Worm (Caenorhabditis elegans) whole organism, L4 larva: ENCODE measurements around the gene Y41D4B.6.

Experiments used
- F10B5.3 ChIP-seq: sonication (generic microtip); optimal IDR thresholded peaks from 2 replicates; lab custom pipeline; 2016; ENCODE audit warnings: mild to moderate bottlenecking, missing genetic modification characterization, missing compliant biosample characterization
- F37D6.2 ChIP-seq: sonication (generic microtip); optimal IDR thresholded peaks from 2 replicates; lab custom pipeline; 2016; ENCODE audit warnings: mild to moderate bottlenecking, missing genetic modification characterization, missing compliant biosample characterization
- T26A8.4 ChIP-seq: fragments of 200-800 bp; sonication (Bioruptor generic); IDR thresholded peaks from 2 replicates; pipeline ENCODE4 v1.3.6; 2022; ENCODE audit warnings: missing genetic modification characterization, missing compliant biosample characterization
- Y5F2A.4 ChIP-seq: fragments of 200-800 bp; sonication (Bioruptor generic); optimal IDR thresholded peaks from 2 replicates; lab custom pipeline; 2018; ENCODE audit warnings: mild to moderate bottlenecking, missing genetic modification characterization, missing compliant biosample characterization
- Y75B8A.6 ChIP-seq: fragments of 200-800 bp; sonication (Bioruptor generic); IDR thresholded peaks from 2 replicates; pipeline ENCODE4 v1.3.6; 2022; ENCODE audit warnings: missing genetic modification reagents, missing genetic modification characterization, missing compliant biosample characterization
- ZK546.5 ChIP-seq, 2 experiments: sonication (generic microtip); optimal IDR thresholded peaks; 2 replicates each; lab custom pipeline; 2017; ENCODE audit warnings: missing biosample characterization in 2 of 2, missing genetic modification characterization in 2 of 2
- aha-1 ChIP-seq: fragments of 150-350 bp; peaks from one replicate; lab custom pipeline; 2014; ENCODE audit warnings: missing biosample characterization, missing genetic modification characterization
- arid-1 ChIP-seq: fragments of 200-800 bp; sonication (Bioruptor generic); conservative IDR thresholded peaks from 2 replicates; pipeline ENCODE4 v1.3.6; 2022; ENCODE audit warnings: missing genetic modification reagents, missing genetic modification characterization, missing compliant biosample characterization
- ceh-82 ChIP-seq: sonication (generic microtip); optimal IDR thresholded peaks from 2 replicates; lab custom pipeline; 2017; ENCODE audit warnings: missing biosample characterization, missing genetic modification characterization
- daf-8 ChIP-seq: fragments of 200-800 bp; sonication (Bioruptor generic); IDR thresholded peaks from 2 replicates; pipeline ENCODE4 v1.3.6; 2022; ENCODE audit warnings: missing genetic modification characterization, missing compliant biosample characterization
- gei-8 ChIP-seq: fragments of 200-800 bp; sonication (Bioruptor generic); optimal IDR thresholded peaks from 2 replicates; lab custom pipeline; 2018; ENCODE audit warnings: mild to moderate bottlenecking, missing genetic modification characterization, missing compliant biosample characterization
- hmg-1.1 ChIP-seq: fragments of 200-800 bp; sonication (Bioruptor generic); IDR thresholded peaks from 2 replicates; pipeline ENCODE4 v1.3.6; 2022; ENCODE audit warnings: missing genetic modification reagents, missing genetic modification characterization, missing compliant biosample characterization
- lin-13 ChIP-seq: fragments of 150-350 bp; optimal IDR thresholded peaks from 2 replicates; lab custom pipeline; 2014; ENCODE audit warnings: missing biosample characterization, missing genetic modification reagents, missing genetic modification characterization
- lin-39 ChIP-seq: fragments of 150-350 bp; optimal IDR thresholded peaks from 2 replicates; lab custom pipeline; 2014; ENCODE audit warnings: missing biosample characterization, missing genetic modification reagents, missing genetic modification characterization
- lir-3 ChIP-seq: sonication (generic microtip); optimal IDR thresholded peaks from 2 replicates; lab custom pipeline; 2016; ENCODE audit warnings: mild to moderate bottlenecking, missing genetic modification characterization, missing compliant biosample characterization
- madf-5 ChIP-seq, 2 experiments: fragments of 200-800 bp; sonication (Bioruptor generic); IDR thresholded peaks; 2 replicates each; pipeline ENCODE4 v1.3.6; 2022; ENCODE audit warnings: missing compliant biosample characterization in 2 of 2, missing genetic modification characterization in 2 of 2
- madf-9 ChIP-seq: fragments of 200-800 bp; sonication (Bioruptor generic); conservative IDR thresholded peaks from 2 replicates; pipeline ENCODE4 v1.3.6; 2022; ENCODE audit warnings: missing genetic modification reagents, missing genetic modification characterization, missing compliant biosample characterization
- mdt-29 ChIP-seq: fragments of 200-800 bp; sonication (Bioruptor generic); IDR thresholded peaks from 2 replicates; pipeline ENCODE4 v1.3.6; 2022; ENCODE audit warnings: missing genetic modification reagents, missing genetic modification characterization, missing compliant biosample characterization
- mep-1 ChIP-seq: fragments of 150-350 bp; sonication (generic microtip); optimal IDR thresholded peaks from 3 replicates; lab custom pipeline; 2014; ENCODE audit warnings: missing biosample characterization, missing genetic modification characterization
- mxl-3 ChIP-seq: fragments of 200-800 bp; sonication (Bioruptor generic); optimal IDR thresholded peaks from 2 replicates; lab custom pipeline; 2018; ENCODE audit warnings: mild to moderate bottlenecking, missing genetic modification characterization, missing compliant biosample characterization
- nhr-111 ChIP-seq: fragments of 200-800 bp; sonication (Bioruptor generic); optimal IDR thresholded peaks from 2 replicates; lab custom pipeline; 2018; ENCODE audit warnings: mild to moderate bottlenecking, missing genetic modification characterization, missing compliant biosample characterization
- set-16 ChIP-seq: fragments of 200-800 bp; sonication (Bioruptor generic); IDR thresholded peaks from 2 replicates; pipeline ENCODE4 v1.3.6; 2022; ENCODE audit warnings: missing genetic modification reagents, missing genetic modification characterization, missing compliant biosample characterization
- spr-3 ChIP-seq: fragments of 200-800 bp; sonication (Bioruptor generic); optimal IDR thresholded peaks from 2 replicates; lab custom pipeline; 2018; ENCODE audit warnings: mild to moderate bottlenecking, missing genetic modification characterization, missing compliant biosample characterization
- tra-1 ChIP-seq: fragments of 200-800 bp; sonication (Bioruptor generic); IDR thresholded peaks from 2 replicates; pipeline ENCODE4 v1.3.6; 2022; ENCODE audit warnings: missing genetic modification reagents, missing genetic modification characterization, missing compliant biosample characterization
- zag-1 ChIP-seq: fragments of 150-350 bp; optimal IDR thresholded peaks from 2 replicates; lab custom pipeline; 2014; ENCODE audit warnings: missing biosample characterization, missing genetic modification characterization
- ztf-11 ChIP-seq: fragments of 150-350 bp; optimal IDR thresholded peaks from 2 replicates; lab custom pipeline; 2014; ENCODE audit warnings: missing biosample characterization, missing genetic modification characterization

Y41D4B.6 gene

ce11 chrIV:1679227-1679626 is 45.7 kb downstream of the Y41D4B.6 start (continued):
- TF ChIP-seq F10B5.3 (tag; lab: Kevin White, UChicago) = no peak
- TF ChIP-seq gei-8 (GFP tag; lab: Kevin White, UChicago) = no peak
- TF ChIP-seq tra-1 (GFP tag; lab: Robert Waterston, UW) = no peak
- no peak for TF ChIP-seq Y5F2A.4
- TF ChIP-seq nhr-111 = no peak
- no peak for TF ChIP-seq spr-3
- TF ChIP-seq arid-1 (GFP tag; lab: Robert Waterston, UW) = no peak
- peak; percentile 7; the same call in 1 of the 2 replicates for TF ChIP-seq set-16
- no peak for TF ChIP-seq mep-1 (tag; lab: Kevin White, UChicago)
- no peak for TF ChIP-seq ZK546.5 (tag; optimal IDR thresholded peaks at IDR 0.05; lab: Kevin White, UChicago)
- 0 out of 4 replicates have a peak, but pooled peaks of 1 of the 2 experiments have one; percentile 60 for TF ChIP-seq madf-5 (GFP tag; IDR thresholded peaks at IDR 0.05; lab: Robert Waterston, UW)
- no peak for TF ChIP-seq daf-8 (GFP tag; lab: Robert Waterston, UW)
- no peak for TF ChIP-seq mxl-3 (GFP tag; lab: Kevin White, UChicago)
- no peak for TF ChIP-seq lin-39
- TF ChIP-seq lin-13 (GFP tag; lab: Kevin White, UChicago) = no peak
- no peak for TF ChIP-seq F37D6.2
- no peak for TF ChIP-seq ztf-11 (tag; lab: Kevin White, UChicago)
- TF ChIP-seq ceh-82 = no peak

- no peak for TF ChIP-seq lir-3
- no peak for TF ChIP-seq arid-1 (GFP tag; lab: Robert Waterston, UW)
- no peak for TF ChIP-seq madf-9 (GFP tag; lab: Robert Waterston, UW)
- no peak for TF ChIP-seq mdt-29 (GFP tag; lab: Robert Waterston, UW)
- no peak for TF ChIP-seq aha-1
- no peak for TF ChIP-seq lin-39
- no peak for TF ChIP-seq T26A8.4 (GFP tag; lab: Robert Waterston, UW)
- TF ChIP-seq Y75B8A.6 (GFP tag; lab: Robert Waterston, UW) = no peak
- TF ChIP-seq tra-1 (GFP tag; lab: Robert Waterston, UW) = no peak
- no peak for TF ChIP-seq hmg-1.1
- no peak for TF ChIP-seq ZK546.5 (tag; optimal IDR thresholded peaks at IDR 0.05; lab: Kevin White, UChicago)
- TF ChIP-seq zag-1 (tag; lab: Kevin White, UChicago) = no peak
Observed at ce11 chrIV:1682066-1682465, 48.5 kb downstream of the Y41D4B.6 start, which contains the start of gene Y41D4B.24. TSS of gene Y41D4B.24 (minus strand) at chrIV:1682166.
